Fruit fly (Drosophila melanogaster): Measurements from ENCODE around the gene mRpL22.

mRpL22 gene

dm6 chrX:16813226-16813625, 29.5 kb downstream of the mRpL22 start (continued):
- TF ChIP-seq CG30403 (GFP tag; optimal IDR thresholded peaks at IDR 0.05), result peak; percentile 13
- no peak for TF ChIP-seq btn (GFP tag; optimal IDR thresholded peaks at IDR 0.05)
- TF ChIP-seq jing (GFP tag; optimal IDR thresholded peaks at IDR 0.05), result no peak
- TF ChIP-seq crc (GFP tag; optimal IDR thresholded peaks at IDR 0.05), result no peak
- TF ChIP-seq CG13624 (GFP tag; optimal IDR thresholded peaks at IDR 0.05), result no peak
- no peak for TF ChIP-seq trem (tag; optimal IDR thresholded peaks at IDR 0.05)
- TF ChIP-seq CG11085 (GFP tag; IDR thresholded peaks at IDR 0.05), result no peak
- no peak for TF ChIP-seq CG31365 (tag; optimal IDR thresholded peaks at IDR 0.05)
- TF ChIP-seq usp (GFP tag; optimal IDR thresholded peaks at IDR 0.05), result no peak
- TF ChIP-seq vvl (GFP tag; IDR thresholded peaks at IDR 0.05), result 0 out of 2 replicates have a peak, but pooled peaks have one; percentile 14
- peak; percentile 52 for TF ChIP-seq row (GFP tag; IDR thresholded peaks at IDR 0.05)
- no peak for TF ChIP-seq CHES-1-like (GFP tag; optimal IDR thresholded peaks at IDR 0.05)
- no peak for TF ChIP-seq tio (GFP tag; optimal IDR thresholded peaks at IDR 0.05)
- no peak for TF ChIP-seq pros (GFP tag; optimal IDR thresholded peaks at IDR 0.05)
- peak; percentile 34 for TF ChIP-seq CG10979 (tag; optimal IDR thresholded peaks at IDR 0.05)
- peak; percentile 27; the same call in 1 of the 2 replicates for TF ChIP-seq slbo (GFP tag; IDR thresholded peaks at IDR 0.05)
- TF ChIP-seq CG11456 (GFP tag; IDR thresholded peaks at IDR 0.05), result 0 out of 3 replicates have a peak, but pooled peaks have one; percentile 50
- TF ChIP-seq Six4 (GFP tag; optimal IDR thresholded peaks at IDR 0.05), result no peak
- TF ChIP-seq CG10654 (GFP tag; optimal IDR thresholded peaks at IDR 0.05), result no peak
- no peak for TF ChIP-seq CG14014 (GFP tag; IDR thresholded peaks at IDR 0.05)
- TF ChIP-seq Sox100B (GFP tag; optimal IDR thresholded peaks at IDR 0.05), result peak; percentile 48
- TF ChIP-seq CG13296 (GFP tag; optimal IDR thresholded peaks at IDR 0.05), result peak; percentile 7
- no peak for TF ChIP-seq MESR4 (GFP tag; optimal IDR thresholded peaks at IDR 0.05)
- no peak for TF ChIP-seq unc-4 (GFP tag; IDR thresholded peaks at IDR 0.05; ENCODE audit: partially characterized antibody)
- TF ChIP-seq CG17385 (GFP tag; optimal IDR thresholded peaks at IDR 0.05), result peak; percentile 21
- peak; percentile 8 for TF ChIP-seq Nf-YC (tag; optimal IDR thresholded peaks at IDR 0.05)
- no peak for TF ChIP-seq CTCF (GFP tag; optimal IDR thresholded peaks at IDR 0.05)
- TF ChIP-seq CG10267 (tag; optimal IDR thresholded peaks at IDR 0.05), result peak; percentile 14
- TF ChIP-seq sc (optimal IDR thresholded peaks at IDR 0.05), result no peak
- no peak for TF ChIP-seq sc (GFP tag; optimal IDR thresholded peaks at IDR 0.05)
- TF ChIP-seq CG3281 (GFP tag; optimal IDR thresholded peaks at IDR 0.05), result no peak
- peak; percentile 27 for TF ChIP-seq CG7839 (tag; optimal IDR thresholded peaks at IDR 0.05)
- TF ChIP-seq dysf (GFP tag; IDR thresholded peaks at IDR 0.05), result peak; percentile 41; the same call in 1 of the 3 replicates
- TF ChIP-seq unpg (GFP tag; optimal IDR thresholded peaks at IDR 0.05), result peak; percentile 32
- peak; percentile 32 for TF ChIP-seq bcd (GFP tag; optimal IDR thresholded peaks at IDR 0.05)
- TF ChIP-seq Hr3 (GFP tag; optimal IDR thresholded peaks at IDR 0.05), result peak; percentile 17
- peak; percentile 10; the same call in 1 of the 2 replicates for TF ChIP-seq CG10366 (GFP tag; IDR thresholded peaks at IDR 0.05)
- no peak for TF ChIP-seq cwo (GFP tag; optimal IDR thresholded peaks at IDR 0.05)
- no peak for TF ChIP-seq Hr78 (GFP tag; optimal IDR thresholded peaks at IDR 0.05)
- TF ChIP-seq Taf1 (GFP tag; IDR thresholded peaks at IDR 0.05), result no peak
- peak; percentile 21; the same call in 2 of the 3 replicates for TF ChIP-seq tgo (GFP tag; IDR thresholded peaks at IDR 0.05)
- no peak for TF ChIP-seq MTF-1 (GFP tag; optimal IDR thresholded peaks at IDR 0.05; ENCODE audit: borderline replicate concordance)
- no peak for TF ChIP-seq nau (GFP tag; optimal IDR thresholded peaks at IDR 0.05)
- no peak for TF ChIP-seq Mrtf (GFP tag; IDR thresholded peaks at IDR 0.05)
- TF ChIP-seq CG34422 (GFP tag; IDR thresholded peaks at IDR 0.05), result 0 out of 3 replicates have a peak, but pooled peaks have one; percentile 21
- no peak for TF ChIP-seq Dek (tag; optimal IDR thresholded peaks at IDR 0.05)
- TF ChIP-seq lov (optimal IDR thresholded peaks at IDR 0.05), result no peak
- no peak for TF ChIP-seq lov (GFP tag; IDR thresholded peaks at IDR 0.05)
- TF ChIP-seq gem (tag; optimal IDR thresholded peaks at IDR 0.05), result peak; percentile 59
- TF ChIP-seq ranshi (GFP tag; IDR thresholded peaks at IDR 0.05), result no peak
- peak; percentile 57 for TF ChIP-seq CG6689 (GFP tag; IDR thresholded peaks at IDR 0.05)
- TF ChIP-seq Opbp (GFP tag; IDR thresholded peaks at IDR 0.05; ENCODE audit: partially characterized antibody), result no peak

Data from whole organism, embryonic.